Worm (Caenorhabditis elegans) whole organism, early embryonic: Measurements from ENCODE around the gene srj-13.

Experiments
- B0310.2 ChIP-seq: sonication (generic microtip); optimal IDR thresholded peaks from 2 replicates; lab custom pipeline; 2016; ENCODE audit warnings: mild to moderate bottlenecking, missing genetic modification characterization, missing compliant biosample characterization
- F13C5.2 ChIP-seq: sonication (generic microtip); optimal IDR thresholded peaks from 2 replicates; lab custom pipeline; 2017; ENCODE audit warnings: mild to moderate bottlenecking, missing genetic modification characterization, inconsistent platforms, missing compliant biosample characterization
- aly-1 ChIP-seq: sonication (generic microtip); optimal IDR thresholded peaks from 2 replicates; lab custom pipeline; 2016; ENCODE audit warnings: missing genetic modification characterization, missing compliant biosample characterization
- ama-1 ChIP-seq: fragments of 150-350 bp; optimal IDR thresholded peaks from 2 replicates; lab custom pipeline; 2014
- ceh-13 ChIP-seq: fragments of 200-800 bp; sonication (Bioruptor generic); optimal IDR thresholded peaks from 2 replicates; lab custom pipeline; 2018; ENCODE audit warnings: mild to moderate bottlenecking, missing genetic modification characterization, missing compliant biosample characterization
- ceh-36 ChIP-seq: sonication (generic microtip); optimal IDR thresholded peaks from 2 replicates; lab custom pipeline; 2016; ENCODE audit warnings: missing genetic modification characterization, inconsistent platforms, missing compliant biosample characterization
- ets-7 ChIP-seq: sonication (generic microtip); optimal IDR thresholded peaks from 2 replicates; lab custom pipeline; 2016; ENCODE audit warnings: missing genotype, missing genetic modification characterization, missing compliant biosample characterization
- flt-1 ChIP-seq: fragments of 200-800 bp; sonication (Bioruptor generic); IDR thresholded peaks from 2 replicates; pipeline ENCODE4 v1.3.6; 2022; ENCODE audit warnings: missing genetic modification characterization, missing compliant biosample characterization
- hmbx-1 ChIP-seq: sonication (generic microtip); optimal IDR thresholded peaks from 2 replicates; lab custom pipeline; 2016; ENCODE audit warnings: mild to moderate bottlenecking, missing genetic modification characterization, missing compliant biosample characterization
- hmg-4 ChIP-seq: fragments of 200-800 bp; sonication (Bioruptor generic); optimal IDR thresholded peaks from 2 replicates; lab custom pipeline; 2018; ENCODE audit warnings: mild to moderate bottlenecking, missing genetic modification characterization, missing compliant biosample characterization
- hnd-1 ChIP-seq: sonication (generic microtip); optimal IDR thresholded peaks from 2 replicates; lab custom pipeline; 2016; ENCODE audit warnings: missing genetic modification characterization, missing compliant biosample characterization
- pes-1 ChIP-seq: fragments of 200-800 bp; sonication (Bioruptor generic); IDR thresholded peaks from 2 replicates; pipeline ENCODE4 v1.3.6; 2022; ENCODE audit warnings: missing genetic modification reagents, missing genetic modification characterization, missing compliant biosample characterization
- scrt-1 ChIP-seq: fragments of 200-800 bp; sonication (Bioruptor generic); IDR thresholded peaks from 2 replicates; pipeline ENCODE4 v1.3.6; 2022; ENCODE audit warnings: missing genetic modification characterization, missing compliant biosample characterization
- sea-1 ChIP-seq: fragments of 200-800 bp; sonication (Bioruptor generic); conservative IDR thresholded peaks from 2 replicates; pipeline ENCODE4 v1.3.6; 2022; ENCODE audit warnings: missing genetic modification characterization, missing compliant biosample characterization
- tbx-11 ChIP-seq: fragments of 200-800 bp; sonication (Bioruptor generic); IDR thresholded peaks from 2 replicates; pipeline ENCODE4 v1.3.6; 2022; ENCODE audit warnings: missing genetic modification characterization, missing compliant biosample characterization
- tbx-37 ChIP-seq: fragments of 200-800 bp; sonication (Bioruptor generic); conservative IDR thresholded peaks from 2 replicates; pipeline ENCODE4 v1.3.6; 2022; ENCODE audit warnings: missing genetic modification reagents, missing genetic modification characterization, missing compliant biosample characterization
- tra-4 ChIP-seq: sonication (generic microtip); optimal IDR thresholded peaks from 2 replicates; lab custom pipeline; 2017; ENCODE audit warnings: missing genetic modification characterization, missing compliant biosample characterization

The srj-13 gene

DNA sequence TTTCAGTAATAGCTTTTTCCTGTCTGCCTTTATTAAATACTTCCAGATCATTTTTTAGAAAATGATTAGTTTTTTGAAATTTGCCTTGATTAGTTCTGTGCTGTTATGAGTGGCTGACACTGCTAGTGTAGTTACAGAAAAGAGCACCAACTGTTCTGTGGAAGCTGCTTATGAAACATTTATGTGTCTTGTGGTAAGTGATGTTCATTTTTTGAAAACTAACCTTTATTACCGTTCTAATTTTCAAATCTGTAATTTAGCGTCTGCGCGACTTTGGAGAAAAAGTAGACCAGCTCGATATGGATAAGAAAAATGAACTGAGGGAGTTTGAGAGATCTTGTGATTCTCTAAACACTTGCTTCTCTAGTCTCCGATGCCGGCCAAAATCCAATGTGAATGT lies 32.9 kb upstream of the srj-13 start, which contains the start of gene srj-14:
srj-14 (plus strand) TSS at position 131 of the 400 bp plus-strand sequence.
- TF ChIP-seq ets-7 (no peak), tbx-11 (GFP tag; lab: Robert Waterston, UW) (no peak), hmbx-1 (tag; lab: Kevin White, UChicago) (no peak), hnd-1 (tag; lab: Kevin White, UChicago) (no peak), sea-1 (GFP tag; lab: Robert Waterston, UW) (no peak), B0310.2 (tag; lab: Kevin White, UChicago) (no peak), pes-1 (GFP tag; lab: Robert Waterston, UW) (no peak), tra-4 (tag; lab: Kevin White, UChicago) (no peak), ama-1 (lab: Kevin White, UChicago) (no peak), flt-1 (no peak), ceh-13 (GFP tag; lab: Kevin White, UChicago) (no peak), F13C5.2 (tag; lab: Kevin White, UChicago) (no peak), scrt-1 (GFP tag; lab: Robert Waterston, UW) (no peak), ceh-36 (no peak), hmg-4 (GFP tag; lab: Kevin White, UChicago) (no peak), aly-1 (no peak), tbx-37 (GFP tag; lab: Robert Waterston, UW) (no peak)

DNA sequence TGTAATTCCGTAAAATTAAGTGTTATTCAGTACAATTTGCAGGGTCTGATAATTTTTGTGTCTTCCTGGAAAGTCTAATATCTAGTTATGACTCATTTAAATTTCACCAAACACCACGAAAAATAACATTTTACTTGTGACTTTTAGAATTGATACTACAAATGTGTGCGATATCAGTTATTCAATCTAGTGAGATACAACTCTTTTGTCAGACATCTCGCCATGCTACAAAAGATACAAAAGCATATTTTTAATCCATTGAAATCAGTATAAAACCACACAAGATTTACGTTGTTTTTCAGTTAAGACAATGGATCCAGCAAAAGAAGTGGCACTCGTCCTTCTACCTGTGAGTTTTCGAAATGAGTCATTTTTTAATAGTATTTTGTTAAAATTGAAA lies 28.4 kb upstream of the srj-13 start, which contains the start of gene srx-56:
srx-56 (plus strand) TSS at position 301 of the 400 bp plus-strand sequence.
- TF ChIP-seq B0310.2 (tag; lab: Kevin White, UChicago) (no peak), hmg-4 (GFP tag; lab: Kevin White, UChicago) (no peak), ceh-36 (no peak), pes-1 (GFP tag; lab: Robert Waterston, UW) (no peak), scrt-1 (GFP tag; lab: Robert Waterston, UW) (no peak), sea-1 (GFP tag; lab: Robert Waterston, UW) (no peak), aly-1 (no peak), hmbx-1 (tag; lab: Kevin White, UChicago) (no peak), hnd-1 (tag; lab: Kevin White, UChicago) (no peak), ama-1 (lab: Kevin White, UChicago) (no peak)

DNA sequence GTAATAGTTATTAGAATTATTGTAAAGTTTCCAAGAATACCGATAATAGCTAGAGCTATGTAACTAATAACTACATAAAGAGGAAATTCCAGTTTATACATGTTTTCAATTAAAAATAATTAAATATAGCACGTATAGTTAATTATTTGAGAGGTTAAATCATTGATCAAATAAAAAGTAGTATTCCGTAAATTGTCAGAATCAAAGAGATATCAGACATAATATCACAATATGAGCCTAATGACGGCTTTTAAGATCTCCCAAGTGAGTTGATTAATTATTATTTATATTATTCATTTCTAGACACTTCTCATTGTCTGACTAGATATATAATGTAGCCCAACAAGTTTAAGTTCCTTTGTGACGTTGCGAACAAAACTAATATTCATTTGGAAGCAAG lies 23.1 kb upstream of the srj-13 start, which contains the start of gene srsx-24:
srsx-24 (minus strand) TSS at position 101 of the 400 bp plus-strand sequence.
- no peak for TF ChIP-seq aly-1
- no peak for TF ChIP-seq pes-1 (GFP tag; lab: Robert Waterston, UW)
- TF ChIP-seq hmg-4 (GFP tag; lab: Kevin White, UChicago): no peak
- no peak for TF ChIP-seq scrt-1 (GFP tag; lab: Robert Waterston, UW)
- TF ChIP-seq F13C5.2 (tag; lab: Kevin White, UChicago): no peak
- TF ChIP-seq hnd-1 (tag; lab: Kevin White, UChicago): no peak
- no peak for TF ChIP-seq tbx-37 (GFP tag; lab: Robert Waterston, UW)
- no peak for TF ChIP-seq ceh-36
- TF ChIP-seq sea-1 (GFP tag; lab: Robert Waterston, UW): no peak
- no peak for TF ChIP-seq ets-7
- TF ChIP-seq tbx-11 (GFP tag; lab: Robert Waterston, UW): no peak
- TF ChIP-seq tra-4 (tag; lab: Kevin White, UChicago): no peak
- TF ChIP-seq ceh-13 (GFP tag; lab: Kevin White, UChicago): no peak
- TF ChIP-seq ama-1 (lab: Kevin White, UChicago): no peak
- TF ChIP-seq B0310.2 (tag; lab: Kevin White, UChicago): no peak
- TF ChIP-seq flt-1: no peak
- TF ChIP-seq hmbx-1 (tag; lab: Kevin White, UChicago): no peak

DNA sequence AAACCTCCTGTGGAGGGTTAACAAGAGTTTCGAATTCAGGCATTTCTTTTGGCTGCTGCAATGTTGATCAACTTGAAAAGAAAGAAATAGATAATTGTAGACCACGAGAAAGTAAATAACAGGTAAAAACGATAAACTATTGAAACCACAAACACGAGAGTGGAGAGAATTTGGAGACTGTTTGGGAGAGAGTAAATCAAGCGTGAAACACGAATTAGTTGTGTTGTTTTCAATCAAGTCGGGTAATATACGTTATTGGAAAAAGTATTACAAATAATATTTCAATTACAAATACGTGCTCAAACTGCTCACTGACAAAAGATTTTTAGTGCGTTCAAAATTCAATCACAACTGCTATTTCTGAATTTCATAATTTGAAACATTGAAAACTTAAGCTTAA lies 21.4 kb upstream of the srj-13 start, which contains the start of gene C03G6.17:
C03G6.17 (minus strand) TSS at position 101 of the 400 bp plus-strand sequence.
- TF ChIP-seq aly-1: no peak
- TF ChIP-seq F13C5.2 (tag; lab: Kevin White, UChicago): no peak
- TF ChIP-seq ceh-36: no peak
- TF ChIP-seq hmg-4 (GFP tag; lab: Kevin White, UChicago): no peak
- TF ChIP-seq tbx-11 (GFP tag; lab: Robert Waterston, UW): no peak
- no peak for TF ChIP-seq hnd-1 (tag; lab: Kevin White, UChicago)
- TF ChIP-seq tra-4 (tag; lab: Kevin White, UChicago): no peak
- TF ChIP-seq B0310.2 (tag; lab: Kevin White, UChicago): no peak

DNA sequence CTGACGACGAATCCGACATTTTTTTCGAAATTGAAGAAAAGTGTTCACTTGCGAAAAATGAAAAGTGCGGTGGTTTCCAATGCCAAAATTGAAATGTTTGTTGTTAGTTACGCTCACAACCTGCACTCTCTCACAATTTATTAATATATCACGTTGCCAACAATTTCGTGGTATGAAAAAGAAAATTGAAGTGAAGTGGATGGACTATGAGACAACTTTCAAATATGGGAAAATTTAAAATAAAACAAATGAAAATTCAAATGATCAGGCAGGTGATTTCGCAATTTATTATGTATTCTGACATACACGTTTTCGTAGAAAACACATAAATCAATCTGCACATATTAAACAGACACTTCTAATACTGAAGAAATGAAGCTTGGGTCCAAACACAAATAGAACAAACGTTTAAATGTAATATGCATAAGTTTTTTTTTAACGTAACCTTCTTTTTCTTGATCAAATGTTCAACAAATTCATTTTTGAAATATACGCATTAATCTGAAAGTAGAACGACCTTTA lies 16.3 kb upstream of the srj-13 start, which contains the start of gene srp-6:
srp-6 (minus strand) TSS at position 51 of the 522 bp plus-strand sequence.
- TF ChIP-seq sea-1 (GFP tag; lab: Robert Waterston, UW): no peak
- TF ChIP-seq tbx-37 (GFP tag; lab: Robert Waterston, UW): no peak
- TF ChIP-seq ceh-13 (GFP tag; lab: Kevin White, UChicago): no peak

DNA sequence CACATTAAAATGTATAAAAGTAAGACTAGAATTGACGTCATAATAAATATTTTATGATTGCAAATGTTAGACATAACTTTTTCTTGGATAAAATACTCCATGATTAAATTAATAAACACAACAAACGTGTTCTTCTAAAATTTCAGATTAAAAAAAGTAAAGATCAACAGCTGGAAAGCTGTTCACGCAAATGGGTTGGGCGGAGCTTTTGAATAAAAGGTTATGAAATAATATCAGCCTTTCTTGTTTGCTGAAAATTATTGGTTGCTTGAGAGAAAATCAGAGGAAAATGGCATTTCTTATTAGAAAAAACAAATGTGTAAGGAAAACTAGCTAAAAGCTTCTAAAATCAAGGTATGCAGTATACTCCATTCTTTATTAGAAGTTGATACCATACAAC lies 14.7 kb upstream of the srj-13 start, which contains the start of gene C02H6.3:
C02H6.3 (minus strand) TSS at position 101 of the 400 bp plus-strand sequence.
- TF ChIP-seq hmbx-1 (tag; lab: Kevin White, UChicago): no peak
- no peak for TF ChIP-seq tbx-11 (GFP tag; lab: Robert Waterston, UW)
- TF ChIP-seq B0310.2 (tag; lab: Kevin White, UChicago): no peak
- no peak for TF ChIP-seq hmg-4 (GFP tag; lab: Kevin White, UChicago)
- no peak for TF ChIP-seq hnd-1 (tag; lab: Kevin White, UChicago)
- TF ChIP-seq tra-4 (tag; lab: Kevin White, UChicago): no peak
- no peak for TF ChIP-seq tbx-37 (GFP tag; lab: Robert Waterston, UW)
- TF ChIP-seq pes-1 (GFP tag; lab: Robert Waterston, UW): no peak

DNA sequence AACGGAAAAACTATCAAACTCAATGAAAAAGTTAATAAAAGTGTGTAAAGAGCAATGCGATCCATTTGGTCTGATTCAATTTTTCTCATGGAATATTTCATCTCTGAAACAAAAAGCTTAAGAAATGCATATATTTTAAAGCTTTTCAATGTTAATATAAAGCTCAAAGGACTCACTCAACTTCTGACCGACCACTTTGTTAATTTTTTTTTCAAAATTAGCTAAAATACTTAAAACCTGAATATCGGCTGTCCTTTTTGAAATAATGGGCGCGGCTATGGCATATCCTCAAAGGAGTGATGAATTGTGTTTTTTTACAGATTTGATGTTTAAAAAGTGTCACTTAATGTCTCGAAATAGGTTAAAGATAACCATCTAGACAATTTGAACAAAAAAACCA lies 12.7 kb upstream of the srj-13 start, which contains the start of gene C02H6.1:
C02H6.1 (minus strand) TSS at position 101 of the 400 bp plus-strand sequence.
- TF ChIP-seq hmbx-1 (tag; lab: Kevin White, UChicago) (no peak), ama-1 (lab: Kevin White, UChicago) (no peak), tbx-11 (GFP tag; lab: Robert Waterston, UW) (no peak), ceh-13 (GFP tag; lab: Kevin White, UChicago) (no peak), flt-1 (no peak), sea-1 (GFP tag; lab: Robert Waterston, UW) (no peak), F13C5.2 (tag; lab: Kevin White, UChicago) (no peak), scrt-1 (GFP tag; lab: Robert Waterston, UW) (no peak), aly-1 (no peak), tbx-37 (GFP tag; lab: Robert Waterston, UW) (no peak), tra-4 (tag; lab: Kevin White, UChicago) (no peak), B0310.2 (tag; lab: Kevin White, UChicago) (no peak), ceh-36 (no peak), hnd-1 (tag; lab: Kevin White, UChicago) (no peak), pes-1 (GFP tag; lab: Robert Waterston, UW) (no peak), hmg-4 (GFP tag; lab: Kevin White, UChicago) (no peak), ets-7 (no peak)
